Worm (Caenorhabditis elegans): ENCODE data around the gene R05D3.9.

Gene R05D3.9

DNA sequence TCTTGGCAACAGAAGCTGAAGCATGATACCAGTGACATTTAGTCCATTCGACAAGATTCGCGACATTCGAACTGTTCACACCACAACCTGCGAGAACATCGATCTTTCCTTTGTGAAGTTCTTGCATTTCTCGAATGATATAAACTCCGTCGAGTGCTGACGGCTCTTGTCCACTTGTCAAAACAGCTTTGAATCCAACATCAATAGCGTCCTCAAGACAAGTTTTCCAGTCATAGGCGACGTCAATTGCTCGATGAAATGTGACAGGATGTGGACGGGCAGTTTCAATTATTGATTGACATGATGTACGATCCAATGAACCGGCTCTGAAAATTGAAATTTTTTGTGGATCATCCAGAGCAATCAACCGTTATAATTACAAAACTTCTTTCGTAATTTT lies 34.1 kb upstream of the R05D3.9 start:
- TF ChIP-seq tab-1 (GFP tag; IDR thresholded peaks at IDR 0.05) = no peak
- TF ChIP-seq flt-1 (GFP tag; IDR thresholded peaks at IDR 0.05) = no peak
- TF ChIP-seq ztf-23 (GFP tag; IDR thresholded peaks at IDR 0.05) = no peak
- no peak for TF ChIP-seq ref-1 (GFP tag; conservative IDR thresholded peaks at IDR 0.05)
- TF ChIP-seq ztf-29 (GFP tag; IDR thresholded peaks at IDR 0.05) = no peak
- no peak for TF ChIP-seq klf-2 (GFP tag; conservative IDR thresholded peaks at IDR 0.05)
- TF ChIP-seq cog-1 (tag; optimal IDR thresholded peaks at IDR 0.05) = no peak
- no peak for TF ChIP-seq T22C8.4 (GFP tag; IDR thresholded peaks at IDR 0.05)
- TF ChIP-seq med-1 (GFP tag; optimal IDR thresholded peaks at IDR 0.05; ENCODE audit: insufficient read depth) = no peak

DNA sequence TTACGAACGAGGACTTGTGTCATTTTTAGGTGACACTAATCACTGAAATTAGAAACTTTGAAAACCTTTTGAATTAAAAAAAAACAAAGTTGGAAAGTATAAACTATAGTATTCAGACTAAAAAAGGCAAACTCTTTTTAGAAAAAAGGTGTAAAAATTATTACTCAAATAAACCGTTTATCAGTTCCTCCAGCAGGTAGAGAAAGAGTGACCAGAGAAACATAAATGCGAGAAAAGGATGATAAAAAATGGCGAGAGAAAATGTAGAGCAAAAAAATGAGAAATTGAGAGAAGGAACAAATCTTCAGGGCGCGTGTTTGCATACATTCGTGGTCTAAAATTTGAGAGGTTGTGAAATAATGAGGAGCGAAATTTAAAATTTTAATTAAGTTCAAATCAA lies 33.4 kb upstream of the R05D3.9 start, which contains the start of gene lap-1:
Gene lap-1 (minus strand): TSS at position 42 of the 400 bp plus-strand sequence.
- TF ChIP-seq ref-1 (GFP tag; conservative IDR thresholded peaks at IDR 0.05) (no peak), ztf-23 (GFP tag; IDR thresholded peaks at IDR 0.05) (no peak), T22C8.4 (GFP tag; IDR thresholded peaks at IDR 0.05) (no peak), ztf-29 (GFP tag; IDR thresholded peaks at IDR 0.05) (no peak), cog-1 (tag; optimal IDR thresholded peaks at IDR 0.05) (no peak), flt-1 (GFP tag; IDR thresholded peaks at IDR 0.05) (no peak), med-1 (GFP tag; optimal IDR thresholded peaks at IDR 0.05; ENCODE audit: insufficient read depth) (no peak), klf-2 (GFP tag; conservative IDR thresholded peaks at IDR 0.05) (no peak), tab-1 (GFP tag; IDR thresholded peaks at IDR 0.05) (no peak)

- TF ChIP-seq ref-1 (GFP tag; conservative IDR thresholded peaks at IDR 0.05) (no peak), cog-1 (tag; optimal IDR thresholded peaks at IDR 0.05) (no peak), tab-1 (GFP tag; IDR thresholded peaks at IDR 0.05) (no peak), ztf-29 (GFP tag; IDR thresholded peaks at IDR 0.05) (no peak), med-1 (GFP tag; optimal IDR thresholded peaks at IDR 0.05; ENCODE audit: insufficient read depth) (no peak), T22C8.4 (GFP tag; IDR thresholded peaks at IDR 0.05) (no peak), flt-1 (GFP tag; IDR thresholded peaks at IDR 0.05) (no peak), ztf-23 (GFP tag; IDR thresholded peaks at IDR 0.05) (no peak), klf-2 (GFP tag; conservative IDR thresholded peaks at IDR 0.05) (no peak)
Measured at ce11 chrIII:8400478-8400877, 32.0 kb upstream of the R05D3.9 start.

ce11 chrIII:8398411-8398810 lies 29.9 kb upstream of the R05D3.9 start, which contains the start of gene ZK353.2:
ZK353.2 (plus strand) TSS chrIII:8398711.
- TF ChIP-seq med-1 (GFP tag; optimal IDR thresholded peaks at IDR 0.05; ENCODE audit: insufficient read depth) = no peak
- no peak for TF ChIP-seq tab-1 (GFP tag; IDR thresholded peaks at IDR 0.05)

DNA sequence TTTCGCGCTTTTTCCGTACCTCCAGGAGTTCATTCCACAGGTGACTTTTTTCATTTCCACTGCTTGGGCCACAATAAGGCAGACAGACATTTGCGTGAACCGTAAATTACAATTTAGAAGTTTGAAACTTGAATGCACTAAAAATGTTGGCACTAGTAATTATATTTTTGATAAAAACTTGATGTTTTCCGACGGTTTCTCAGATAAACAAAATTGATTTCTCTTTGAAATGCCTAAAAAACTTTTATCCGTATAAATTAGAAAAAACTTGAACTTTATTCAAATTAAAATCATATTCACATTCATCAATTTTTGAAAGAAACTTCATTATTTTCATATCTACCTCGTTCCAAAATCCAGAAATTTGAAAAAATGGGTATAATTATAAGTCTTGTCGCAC lies 27.2 kb upstream of the R05D3.9 start, which contains the start of gene ZK353.3:
Gene ZK353.3 (plus strand): TSS at position 301 of the 400 bp plus-strand sequence.
- TF ChIP-seq flt-1 (GFP tag; IDR thresholded peaks at IDR 0.05) (no peak), med-1 (GFP tag; optimal IDR thresholded peaks at IDR 0.05; ENCODE audit: insufficient read depth) (no peak), ref-1 (GFP tag; conservative IDR thresholded peaks at IDR 0.05) (no peak), T22C8.4 (GFP tag; IDR thresholded peaks at IDR 0.05) (no peak), tab-1 (GFP tag; IDR thresholded peaks at IDR 0.05) (no peak), klf-2 (GFP tag; conservative IDR thresholded peaks at IDR 0.05) (no peak), ztf-23 (GFP tag; IDR thresholded peaks at IDR 0.05) (no peak), cog-1 (tag; optimal IDR thresholded peaks at IDR 0.05) (no peak), ztf-29 (GFP tag; IDR thresholded peaks at IDR 0.05) (no peak)

DNA sequence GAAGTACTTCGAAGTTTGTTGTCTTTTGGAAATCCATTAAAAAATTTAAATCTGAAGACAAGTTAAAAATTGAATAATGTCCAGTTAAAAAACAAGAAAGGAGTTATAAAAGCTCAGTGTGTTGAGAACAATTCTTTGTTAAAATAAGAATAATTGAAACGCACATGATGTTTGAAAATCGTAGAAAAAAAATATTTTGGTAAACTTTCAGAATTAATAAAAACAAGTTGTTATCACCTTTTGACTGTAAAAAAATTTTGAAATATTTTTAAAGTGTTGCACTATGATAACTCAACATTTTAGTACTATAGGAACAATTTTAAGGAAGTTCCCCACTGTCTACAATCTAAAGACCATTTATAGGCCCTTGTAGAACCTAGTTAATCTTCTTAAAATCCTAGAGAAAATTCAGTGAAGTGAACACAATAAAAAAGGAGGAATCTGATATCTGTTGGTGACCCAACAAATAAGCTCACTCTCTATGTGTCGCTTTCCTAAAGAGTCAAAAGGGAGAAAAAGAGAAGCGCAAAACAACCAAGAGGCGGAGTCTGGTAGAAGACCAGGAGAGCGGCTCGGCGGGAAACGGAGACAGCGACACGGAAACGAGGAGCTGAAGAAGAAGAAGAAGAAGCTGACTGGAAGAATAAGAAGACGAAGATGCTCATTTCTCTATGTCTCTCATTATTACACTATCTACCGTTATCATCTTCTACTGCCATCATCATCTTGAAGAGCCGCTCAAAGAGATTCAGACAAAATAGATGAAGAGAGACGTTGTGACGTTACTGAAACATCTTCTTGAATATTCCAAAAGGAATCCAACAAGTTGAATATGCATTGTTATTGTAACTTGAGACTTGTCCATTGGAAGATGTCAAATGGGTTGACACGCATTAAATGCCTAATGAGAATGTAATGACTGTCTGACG lies 26.1 kb upstream of the R05D3.9 start, which contains the start of gene ZK353.10:
Gene ZK353.10 (minus strand): TSS at position 51 of the 929 bp plus-strand sequence.
- no peak for TF ChIP-seq T22C8.4 (GFP tag; IDR thresholded peaks at IDR 0.05)

DNA sequence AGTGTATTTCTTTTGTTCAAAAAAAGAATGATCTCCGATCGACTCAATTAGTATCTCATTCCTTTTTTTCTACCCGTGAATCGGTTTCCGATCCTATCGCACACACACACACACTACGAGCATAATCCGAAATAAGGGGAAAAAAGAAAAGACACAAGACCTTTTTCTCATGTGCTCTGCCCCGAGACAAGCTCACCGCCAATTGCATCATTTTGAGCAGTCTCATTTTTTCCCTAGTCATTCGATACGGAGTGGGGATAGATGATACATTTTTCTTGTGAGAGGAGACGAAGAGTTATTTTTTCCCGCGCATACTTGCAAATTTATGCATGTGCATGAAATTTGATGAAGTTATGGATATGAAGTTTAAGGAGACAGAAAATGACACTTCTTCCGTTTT lies 23.8 kb upstream of the R05D3.9 start:
- TF ChIP-seq klf-2 (GFP tag; conservative IDR thresholded peaks at IDR 0.05) (no peak), T22C8.4 (GFP tag; IDR thresholded peaks at IDR 0.05) (no peak), cog-1 (tag; optimal IDR thresholded peaks at IDR 0.05) (no peak), flt-1 (GFP tag; IDR thresholded peaks at IDR 0.05) (no peak), ztf-23 (GFP tag; IDR thresholded peaks at IDR 0.05) (no peak), tab-1 (GFP tag; IDR thresholded peaks at IDR 0.05) (no peak), med-1 (GFP tag; optimal IDR thresholded peaks at IDR 0.05; ENCODE audit: insufficient read depth) (no peak), ref-1 (GFP tag; conservative IDR thresholded peaks at IDR 0.05) (no peak), ztf-29 (GFP tag; IDR thresholded peaks at IDR 0.05) (no peak)

DNA sequence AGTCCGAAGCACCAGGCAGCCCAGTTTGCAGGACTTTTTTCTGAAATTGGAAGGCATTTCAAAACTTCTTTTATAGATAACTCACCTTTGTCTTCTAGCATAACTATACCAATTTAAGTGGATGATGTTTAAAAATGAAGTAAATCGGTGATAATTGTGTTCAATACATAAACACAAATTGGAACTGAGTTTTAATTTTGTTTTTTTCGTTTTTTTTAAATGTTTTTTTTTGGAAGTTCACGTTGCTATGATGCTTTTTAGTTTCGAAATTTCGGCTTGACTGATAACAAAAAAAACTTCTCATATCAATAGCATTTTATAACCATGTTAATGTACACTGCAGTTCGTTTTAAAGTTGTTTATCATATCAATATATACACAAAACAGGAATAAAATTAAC lies 21.0 kb upstream of the R05D3.9 start, which contains the start of gene ZK353.4:
Gene ZK353.4 (minus strand): TSS at position 101 of the 400 bp plus-strand sequence.
- TF ChIP-seq ref-1 (GFP tag; conservative IDR thresholded peaks at IDR 0.05) = no peak
- no peak for TF ChIP-seq flt-1 (GFP tag; IDR thresholded peaks at IDR 0.05)
- no peak for TF ChIP-seq cog-1 (tag; optimal IDR thresholded peaks at IDR 0.05)
- TF ChIP-seq ztf-29 (GFP tag; IDR thresholded peaks at IDR 0.05) = no peak
- no peak for TF ChIP-seq tab-1 (GFP tag; IDR thresholded peaks at IDR 0.05)
- no peak for TF ChIP-seq klf-2 (GFP tag; conservative IDR thresholded peaks at IDR 0.05)
- no peak for TF ChIP-seq med-1 (GFP tag; optimal IDR thresholded peaks at IDR 0.05; ENCODE audit: insufficient read depth)
- TF ChIP-seq T22C8.4 (GFP tag; IDR thresholded peaks at IDR 0.05) = no peak
- TF ChIP-seq ztf-23 (GFP tag; IDR thresholded peaks at IDR 0.05) = no peak

DNA sequence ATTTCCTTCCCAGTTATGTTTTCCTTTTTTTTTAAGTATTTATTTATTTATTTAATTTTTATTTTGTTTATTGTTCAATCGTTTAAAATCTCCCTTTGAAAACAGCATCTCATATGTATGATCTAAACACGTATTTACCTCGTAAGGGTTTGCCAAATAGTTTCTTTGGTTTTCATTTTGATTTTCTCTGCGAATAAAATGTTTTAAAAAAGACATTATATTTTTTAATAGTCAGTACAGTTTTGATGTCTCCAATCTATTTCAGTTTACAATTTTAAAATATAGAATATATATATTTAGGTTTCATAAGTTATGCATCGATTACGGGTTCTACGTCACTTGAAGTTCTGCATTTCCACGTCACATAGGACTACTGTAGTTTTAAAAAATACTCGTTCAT lies 12.1 kb upstream of the R05D3.9 start, which contains the start of gene R05D3.12:
Gene R05D3.12 (plus strand): TSS at position 301 of the 400 bp plus-strand sequence.
- TF ChIP-seq ztf-29 (GFP tag; IDR thresholded peaks at IDR 0.05) (no peak), T22C8.4 (GFP tag; IDR thresholded peaks at IDR 0.05) (no peak), ref-1 (GFP tag; conservative IDR thresholded peaks at IDR 0.05) (no peak), klf-2 (GFP tag; conservative IDR thresholded peaks at IDR 0.05) (no peak), med-1 (GFP tag; optimal IDR thresholded peaks at IDR 0.05; ENCODE audit: insufficient read depth) (no peak), cog-1 (tag; optimal IDR thresholded peaks at IDR 0.05) (no peak), tab-1 (GFP tag; IDR thresholded peaks at IDR 0.05) (no peak), ztf-23 (GFP tag; IDR thresholded peaks at IDR 0.05) (no peak), flt-1 (GFP tag; IDR thresholded peaks at IDR 0.05) (no peak)

Measured in whole organism, midembryonic.